Worm (Caenorhabditis elegans) whole organism, young adult: Measurements from ENCODE around the gene nhr-283.

Experiments used
- ama-1 ChIP-seq, 3 experiments: fragments of 150-350 bp in 1 of 3; sonication (generic microtip) in 2 of 3; optimal IDR thresholded peaks; 2 replicates each; lab custom pipeline; 2014 to 2018; ENCODE audit warnings: missing biosample characterization in 2 of 3, missing genetic modification characterization in 2 of 3, missing genetic modification reagents in 2 of 3
- cebp-1 ChIP-seq, 2 experiments: fragments of 200-800 bp in 1 of 2; sonication (Bioruptor generic) in 1 of 2; sonication (generic microtip) in 1 of 2; IDR thresholded peaks in 1 of 2; optimal IDR thresholded peaks in 1 of 2; 2 replicates each; pipeline versions ENCODE4 v1.3.6 to Lab custom; 2017 to 2022; ENCODE audit warnings: missing compliant biosample characterization in 2 of 2, missing genetic modification characterization in 2 of 2, mild to moderate bottlenecking in 1 of 2, missing genetic modification reagents in 1 of 2, moderate library complexity in 1 of 2
- dox-1 ChIP-seq: fragments of 200-800 bp; sonication (Bioruptor generic); IDR thresholded peaks from 2 replicates; pipeline ENCODE4 v1.3.6; 2022; ENCODE audit warnings: missing genetic modification reagents, missing genetic modification characterization, missing compliant biosample characterization
- let-607 ChIP-seq, 2 experiments: fragments of 200-800 bp in 1 of 2; sonication (Bioruptor generic) in 1 of 2; sonication (generic microtip) in 1 of 2; optimal IDR thresholded peaks; 2 replicates each; lab custom pipeline; 2016 to 2018; ENCODE audit warnings: mild to moderate bottlenecking in 2 of 2, missing compliant biosample characterization in 2 of 2, missing genetic modification characterization in 2 of 2, moderate library complexity in 2 of 2, missing genotype in 1 of 2
- pha-4 ChIP-seq: fragments of 150-350 bp; sonication (generic microtip); optimal IDR thresholded peaks from 2 replicates; lab custom pipeline; 2014; ENCODE audit warnings: missing biosample characterization, missing genetic modification reagents, missing genetic modification characterization
- snpc-1.3 ChIP-seq: sonication (generic microtip); optimal IDR thresholded peaks from 2 replicates; lab custom pipeline; 2017; ENCODE audit warnings: missing genetic modification characterization, mild to moderate bottlenecking, missing compliant biosample characterization, antibody characterized with exemption, moderate library complexity, missing genotype, missing genetic modification reagents; ENCODE audit not compliant: insufficient read depth
- snpc-4 ChIP-seq, 5 experiments: fragments of 150-350 bp in 1 of 5; sonication (generic microtip) in 4 of 5; optimal IDR thresholded peaks; 2 replicates each; lab custom pipeline; 2014 to 2018; ENCODE audit warnings: missing genetic modification characterization in 5 of 5, missing biosample characterization in 3 of 5, antibody characterized with exemption in 2 of 5, mild to moderate bottlenecking in 2 of 5, missing compliant biosample characterization in 2 of 5, missing genotype in 2 of 5, moderate library complexity in 2 of 5, missing genetic modification reagents in 1 of 5
- unc-130 ChIP-seq: sonication (generic microtip); optimal IDR thresholded peaks from 2 replicates; lab custom pipeline; 2016; ENCODE audit warnings: missing genetic modification reagents, missing genetic modification characterization, missing compliant biosample characterization

ce11 chrV:15821398-15821797 is 44.8 kb upstream of the nhr-283 start, which contains the start of gene srbc-49:
- no peak for TF ChIP-seq ama-1 (optimal IDR thresholded peaks at IDR 0.05; lab: Kevin White, UChicago)
- no peak for TF ChIP-seq ama-1 (GFP tag; optimal IDR thresholded peaks at IDR 0.05; lab: Kevin White, UChicago)
- no peak for TF ChIP-seq dox-1
- no peak for TF ChIP-seq pha-4 (tag; lab: Kevin White, UChicago)
- TF ChIP-seq snpc-4 (GFP tag; optimal IDR thresholded peaks at IDR 0.05; lab: Kevin White, UChicago) = no peak
- TF ChIP-seq snpc-4 (tag; optimal IDR thresholded peaks at IDR 0.05; lab: Kevin White, UChicago) = no peak
- TF ChIP-seq cebp-1 (GFP tag; IDR thresholded peaks at IDR 0.05; lab: Robert Waterston, UW) = no peak
- no peak for TF ChIP-seq cebp-1 (tag; optimal IDR thresholded peaks at IDR 0.05; lab: Kevin White, UChicago)
- no peak for TF ChIP-seq snpc-1.3 (tag; lab: Kevin White, UChicago)
- TF ChIP-seq let-607 (tag; optimal IDR thresholded peaks at IDR 0.05; lab: Kevin White, UChicago) = no peak
- TF ChIP-seq unc-130 (GFP tag; lab: Kevin White, UChicago) = no peak
